Worm (Caenorhabditis elegans) whole organism, young adult: Measurements from ENCODE around the gene Y53C12A.7.

Experiments
- C06A6.2 ChIP-seq: fragments of 200-800 bp; sonication (Bioruptor generic); conservative IDR thresholded peaks from 2 replicates; pipeline ENCODE4 v1.3.6; 2022; ENCODE audit warnings: missing genetic modification characterization, missing compliant biosample characterization
- C17E4.6 ChIP-seq: fragments of 200-800 bp; sonication (Bioruptor generic); IDR thresholded peaks from 2 replicates; pipeline ENCODE4 v1.3.6; 2022; ENCODE audit warnings: missing genetic modification reagents, missing genetic modification characterization, missing compliant biosample characterization
- F10E7.11 ChIP-seq: sonication (generic microtip); optimal IDR thresholded peaks from 2 replicates; lab custom pipeline; 2017; ENCODE audit warnings: mild to moderate bottlenecking, missing genetic modification characterization, moderate library complexity, missing compliant biosample characterization
- F23B12.7 ChIP-seq: sonication (generic microtip); optimal IDR thresholded peaks from 2 replicates; lab custom pipeline; 2017; ENCODE audit warnings: missing genetic modification characterization, mild to moderate bottlenecking, missing compliant biosample characterization, antibody characterized with exemption, moderate library complexity; ENCODE audit not compliant: insufficient read depth
- F55B11.4 ChIP-seq: sonication (generic microtip); optimal IDR thresholded peaks from 2 replicates; lab custom pipeline; 2016; ENCODE audit warnings: missing compliant biosample characterization, missing genetic modification characterization, borderline replicate concordance; ENCODE audit not compliant: insufficient read depth
- ZK185.1 ChIP-seq: sonication (generic microtip); optimal IDR thresholded peaks from 2 replicates; lab custom pipeline; 2016; ENCODE audit warnings: mild to moderate bottlenecking, missing genetic modification characterization, missing compliant biosample characterization; ENCODE audit not compliant: poor library complexity, severe bottlenecking
- aptf-2 ChIP-seq: fragments of 200-800 bp; sonication (Bioruptor generic); conservative IDR thresholded peaks from 2 replicates; pipeline ENCODE4 v1.3.6; 2022; ENCODE audit warnings: missing genetic modification reagents, missing genetic modification characterization, missing compliant biosample characterization
- atf-7 ChIP-seq: sonication (generic microtip); optimal IDR thresholded peaks from 2 replicates; lab custom pipeline; 2017; ENCODE audit warnings: mild to moderate bottlenecking, missing genetic modification characterization, missing compliant biosample characterization
- bed-1 ChIP-seq: fragments of 200-800 bp; sonication (Bioruptor generic); IDR thresholded peaks from 2 replicates; pipeline ENCODE4 v1.3.6; 2022; ENCODE audit warnings: missing genetic modification reagents, missing genetic modification characterization, missing compliant biosample characterization
- bed-2 ChIP-seq: fragments of 200-800 bp; sonication (Bioruptor generic); IDR thresholded peaks from 2 replicates; pipeline ENCODE4 v1.3.6; 2022; ENCODE audit warnings: missing genetic modification reagents, missing genetic modification characterization, missing compliant biosample characterization
- ccch-3 ChIP-seq: fragments of 200-800 bp; sonication (Bioruptor generic); optimal IDR thresholded peaks from 2 replicates; lab custom pipeline; 2018; ENCODE audit warnings: mild to moderate bottlenecking, missing genetic modification characterization, missing compliant biosample characterization
- ceh-40 ChIP-seq: fragments of 200-800 bp; sonication (Bioruptor generic); IDR thresholded peaks from 2 replicates; pipeline ENCODE4 v1.3.6; 2022; ENCODE audit warnings: missing genetic modification characterization, missing compliant biosample characterization
- ceh-79 ChIP-seq: sonication (generic microtip); optimal IDR thresholded peaks from 2 replicates; lab custom pipeline; 2017; ENCODE audit warnings: mild to moderate bottlenecking, missing genetic modification characterization, missing compliant biosample characterization
- ceh-91 ChIP-seq: fragments of 200-800 bp; sonication (Bioruptor generic); IDR thresholded peaks from 2 replicates; pipeline ENCODE4 v1.3.6; 2022; ENCODE audit warnings: missing genetic modification reagents, missing genetic modification characterization, missing compliant biosample characterization
- efl-1 ChIP-seq: fragments of 150-350 bp; optimal IDR thresholded peaks from 2 replicates; lab custom pipeline; 2014; ENCODE audit warnings: missing biosample characterization, missing genetic modification reagents, missing genetic modification characterization
- egl-44 ChIP-seq: fragments of 200-800 bp; sonication (Bioruptor generic); IDR thresholded peaks from 2 replicates; pipeline ENCODE4 v1.3.6; 2022; ENCODE audit warnings: missing genetic modification reagents, missing genetic modification characterization, missing compliant biosample characterization
- ekl-4 ChIP-seq: fragments of 200-800 bp; sonication (Bioruptor generic); IDR thresholded peaks from 2 replicates; pipeline ENCODE4 v1.3.6; 2022; ENCODE audit warnings: missing genetic modification reagents, missing genetic modification characterization, missing compliant biosample characterization
- fkh-3 ChIP-seq: sonication (generic microtip); optimal IDR thresholded peaks from 2 replicates; lab custom pipeline; 2016; ENCODE audit warnings: mild to moderate bottlenecking, missing genetic modification characterization, missing compliant biosample characterization
- him-1 ChIP-seq: sonication (generic microtip); optimal IDR thresholded peaks from 2 replicates; lab custom pipeline; 2016; ENCODE audit warnings: missing genotype, missing genetic modification reagents, missing genetic modification characterization, missing compliant biosample characterization
- hlh-12 ChIP-seq: sonication (generic microtip); optimal IDR thresholded peaks from 2 replicates; lab custom pipeline; 2016; ENCODE audit warnings: missing genetic modification characterization, missing compliant biosample characterization
- hmg-1.2 ChIP-seq: fragments of 200-800 bp; sonication (Bioruptor generic); IDR thresholded peaks from 2 replicates; pipeline ENCODE4 v1.3.6; 2022; ENCODE audit warnings: missing genetic modification reagents, missing genetic modification characterization, missing compliant biosample characterization
- hmg-20 ChIP-seq: fragments of 200-800 bp; sonication (Bioruptor generic); IDR thresholded peaks from 2 replicates; pipeline ENCODE4 v1.3.6; 2022; ENCODE audit warnings: missing genetic modification reagents, missing genetic modification characterization, missing compliant biosample characterization
- lin-35 ChIP-seq, 3 experiments: fragments of 150-350 bp in 2 of 3; sonication (generic microtip) in 1 of 3; optimal IDR thresholded peaks; 2 replicates each; lab custom pipeline; 2014 to 2018; ENCODE audit warnings: missing biosample characterization in 3 of 3, missing genetic modification characterization in 3 of 3, missing genetic modification reagents in 3 of 3
- lin-40 ChIP-seq: sonication (generic microtip); optimal IDR thresholded peaks from 2 replicates; lab custom pipeline; 2016; ENCODE audit warnings: missing genetic modification characterization, mild to moderate bottlenecking, missing compliant biosample characterization, missing genotype, missing genetic modification reagents
- lir-1 ChIP-seq: fragments of 200-800 bp; sonication (Bioruptor generic); conservative IDR thresholded peaks from 2 replicates; pipeline ENCODE4 v1.3.6; 2022; ENCODE audit warnings: missing genetic modification reagents, missing genetic modification characterization, missing compliant biosample characterization
- madf-3 ChIP-seq: fragments of 200-800 bp; sonication (Bioruptor generic); IDR thresholded peaks from 2 replicates; pipeline ENCODE4 v1.3.6; 2022; ENCODE audit warnings: missing genetic modification reagents, missing genetic modification characterization, missing compliant biosample characterization
- mel-28 ChIP-seq: sonication (generic microtip); optimal IDR thresholded peaks from 2 replicates; lab custom pipeline; 2016; ENCODE audit warnings: borderline replicate concordance, mild to moderate bottlenecking, missing genetic modification characterization, missing compliant biosample characterization
- mes-4 ChIP-seq: sonication (generic microtip); optimal IDR thresholded peaks from 2 replicates; lab custom pipeline; 2016; ENCODE audit warnings: missing genotype, missing genetic modification characterization, missing compliant biosample characterization
- pha-4 ChIP-seq: fragments of 150-350 bp; sonication (generic microtip); optimal IDR thresholded peaks from 2 replicates; lab custom pipeline; 2014; ENCODE audit warnings: missing biosample characterization, missing genetic modification reagents, missing genetic modification characterization
- rec-8 ChIP-seq, 2 experiments: sonication (generic microtip); optimal IDR thresholded peaks; 2 replicates each; lab custom pipeline; 2016; ENCODE audit warnings: mild to moderate bottlenecking in 2 of 2, missing genetic modification characterization in 2 of 2, missing genetic modification reagents in 2 of 2, missing genotype in 2 of 2, missing biosample characterization in 1 of 2, missing compliant biosample characterization in 1 of 2, moderate library complexity in 1 of 2
- sea-2 ChIP-seq: fragments of 200-800 bp; sonication (Bioruptor generic); IDR thresholded peaks from 2 replicates; pipeline ENCODE4 v1.3.6; 2022; ENCODE audit warnings: missing genetic modification characterization, missing compliant biosample characterization
- snpc-1.1 ChIP-seq: sonication (generic microtip); optimal IDR thresholded peaks from 2 replicates; lab custom pipeline; 2017; ENCODE audit warnings: missing genetic modification characterization, mild to moderate bottlenecking, missing compliant biosample characterization, antibody characterized with exemption, moderate library complexity, missing genotype, missing genetic modification reagents; ENCODE audit not compliant: insufficient read depth
- snpc-3.4 ChIP-seq: sonication (generic microtip); optimal IDR thresholded peaks from 2 replicates; lab custom pipeline; 2017; ENCODE audit warnings: missing genetic modification characterization, mild to moderate bottlenecking, missing compliant biosample characterization, antibody characterized with exemption, moderate library complexity, missing genotype, missing genetic modification reagents
- snpc-4 ChIP-seq, 5 experiments: fragments of 150-350 bp in 1 of 5; sonication (generic microtip) in 4 of 5; optimal IDR thresholded peaks; 2 replicates each; lab custom pipeline; 2014 to 2018; ENCODE audit warnings: missing genetic modification characterization in 5 of 5, missing biosample characterization in 3 of 5, antibody characterized with exemption in 2 of 5, mild to moderate bottlenecking in 2 of 5, missing compliant biosample characterization in 2 of 5, missing genotype in 2 of 5, moderate library complexity in 2 of 5, missing genetic modification reagents in 1 of 5
- somi-1 ChIP-seq: fragments of 200-800 bp; sonication (Bioruptor generic); optimal IDR thresholded peaks from 2 replicates; lab custom pipeline; 2018; ENCODE audit warnings: mild to moderate bottlenecking, missing genetic modification characterization, missing compliant biosample characterization
- unc-130 ChIP-seq: sonication (generic microtip); optimal IDR thresholded peaks from 2 replicates; lab custom pipeline; 2016; ENCODE audit warnings: missing genetic modification reagents, missing genetic modification characterization, missing compliant biosample characterization
- ztf-22 ChIP-seq: fragments of 200-800 bp; sonication (Bioruptor generic); optimal IDR thresholded peaks from 2 replicates; lab custom pipeline; 2018; ENCODE audit warnings: mild to moderate bottlenecking, missing genetic modification characterization, moderate library complexity, missing compliant biosample characterization
- ztf-26 ChIP-seq: sonication (generic microtip); optimal IDR thresholded peaks from 2 replicates; lab custom pipeline; 2017; ENCODE audit warnings: missing genetic modification characterization, missing compliant biosample characterization
- ztf-6 ChIP-seq: fragments of 200-800 bp; sonication (Bioruptor generic); IDR thresholded peaks from 2 replicates; pipeline ENCODE4 v1.3.6; 2022; ENCODE audit warnings: missing genetic modification reagents, missing genetic modification characterization, missing compliant biosample characterization

The Y53C12A.7 gene

DNA sequence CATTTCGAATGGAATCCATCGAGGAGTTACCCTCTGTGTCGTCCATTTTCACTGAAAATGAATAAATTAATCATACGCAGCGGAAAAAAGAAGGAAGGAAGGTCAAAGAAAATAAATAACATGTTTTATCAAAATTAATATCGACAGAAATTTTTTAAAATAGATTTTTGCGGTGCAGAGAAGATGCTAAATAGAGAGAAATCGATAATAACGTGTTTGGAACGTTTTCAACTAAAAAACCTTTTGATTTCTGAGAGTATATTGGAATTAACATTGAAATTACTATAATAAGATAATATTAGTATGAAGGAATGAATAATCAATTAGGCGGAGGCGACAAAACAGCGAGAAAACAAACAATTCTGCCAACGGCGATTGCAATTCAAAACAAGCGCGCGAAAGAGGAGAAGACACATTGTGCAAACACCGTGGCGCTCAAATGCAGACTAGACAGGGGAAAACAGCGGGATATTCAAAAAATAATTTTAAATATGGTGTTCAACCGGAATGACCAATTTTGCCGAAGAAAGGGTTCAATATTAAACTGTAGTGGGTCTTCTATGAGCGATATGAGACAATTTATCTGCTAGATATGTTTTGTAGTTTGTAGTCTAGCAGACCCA lies 16.2 kb downstream of the Y53C12A.7 start, which contains the start of gene wee-1.3 (continued):
- TF ChIP-seq hlh-12 (tag; lab: Kevin White, UChicago) = no peak
- TF ChIP-seq ceh-91 (GFP tag; lab: Robert Waterston, UW) = peak; percentile 48; the same call in 1 of the 2 replicates
- peak; percentile 20 to 95 (median 70) for TF ChIP-seq lin-35 (GFP tag; optimal IDR thresholded peaks at IDR 0.05; lab: Kevin White, UChicago)
- TF ChIP-seq C17E4.6 (GFP tag; lab: Robert Waterston, UW) = no peak
- TF ChIP-seq aptf-2 (GFP tag; lab: Robert Waterston, UW) = no peak
- no peak for TF ChIP-seq sea-2 (GFP tag; lab: Robert Waterston, UW)
- TF ChIP-seq ztf-26 (tag; lab: Kevin White, UChicago) = no peak
- no peak for TF ChIP-seq ceh-79 (tag; lab: Kevin White, UChicago)
- no peak for TF ChIP-seq lir-1 (GFP tag; lab: Robert Waterston, UW)
- peak; percentile 56 for TF ChIP-seq ekl-4
- peak; percentile 48 for TF ChIP-seq unc-130 (GFP tag; lab: Kevin White, UChicago)
- peak; percentile 92 for TF ChIP-seq efl-1 (GFP tag; lab: Kevin White, UChicago)
- no peak for TF ChIP-seq fkh-3 (tag; lab: Kevin White, UChicago)
- no peak for TF ChIP-seq snpc-1.1 (tag; lab: Kevin White, UChicago)
- no peak for TF ChIP-seq him-1
- no peak for TF ChIP-seq ztf-22 (GFP tag; lab: Kevin White, UChicago)
- no peak for TF ChIP-seq rec-8 (tag; optimal IDR thresholded peaks at IDR 0.05; lab: Kevin White, UChicago)
- TF ChIP-seq snpc-4 (GFP tag; optimal IDR thresholded peaks at IDR 0.05; lab: Kevin White, UChicago) = no peak
- TF ChIP-seq snpc-4 (tag; optimal IDR thresholded peaks at IDR 0.05; lab: Kevin White, UChicago) = peak in 3 of 4 experiments; percentile 8 to 46 (median 45)
- TF ChIP-seq hmg-1.2 (GFP tag; lab: Robert Waterston, UW) = peak; percentile 65
- TF ChIP-seq F55B11.4 (tag; lab: Kevin White, UChicago) = no peak
- no peak for TF ChIP-seq ccch-3
- no peak for TF ChIP-seq mel-28
- no peak for TF ChIP-seq pha-4
- no peak for TF ChIP-seq madf-3 (GFP tag; lab: Robert Waterston, UW)
- TF ChIP-seq hmg-20 (GFP tag; lab: Robert Waterston, UW) = no peak

- no peak for TF ChIP-seq F10E7.11
- no peak for TF ChIP-seq fkh-3 (tag; lab: Kevin White, UChicago)
- no peak for TF ChIP-seq ceh-91 (GFP tag; lab: Robert Waterston, UW)
- no peak for TF ChIP-seq F23B12.7 (tag; lab: Kevin White, UChicago)
- no peak for TF ChIP-seq ceh-40 (GFP tag; lab: Robert Waterston, UW)
- TF ChIP-seq mes-4 = no peak
- no peak for TF ChIP-seq rec-8 (tag; optimal IDR thresholded peaks at IDR 0.05; lab: Kevin White, UChicago)
- no peak for TF ChIP-seq bed-2 (GFP tag; lab: Robert Waterston, UW)
- no peak for TF ChIP-seq snpc-3.4 (tag; lab: Kevin White, UChicago)
- no peak for TF ChIP-seq ZK185.1
- no peak for TF ChIP-seq atf-7 (tag; lab: Kevin White, UChicago)
- TF ChIP-seq bed-1 = no peak
- no peak for TF ChIP-seq somi-1 (GFP tag; lab: Kevin White, UChicago)
- no peak for TF ChIP-seq egl-44 (GFP tag; lab: Robert Waterston, UW)
- TF ChIP-seq lin-40 (tag; lab: Kevin White, UChicago) = no peak
- TF ChIP-seq ztf-6 (GFP tag; lab: Robert Waterston, UW) = no peak
- TF ChIP-seq C06A6.2 = no peak
Observed at ce11 chrII:9717904-9718303, 17.6 kb downstream of the Y53C12A.7 start, which contains the start of gene Y53C12A.6. TSS of gene Y53C12A.6 (minus strand) at chrII:9718004.
